Worm (Caenorhabditis elegans) whole organism, L4/young adult: ENCODE data around the gene C53A5.2.

Source experiments
- W03F9.2 ChIP-seq: fragments of 150-350 bp; optimal IDR thresholded peaks from 2 replicates; lab custom pipeline; 2014; ENCODE audit warnings: missing biosample characterization, missing genetic modification characterization
- him-1 ChIP-seq: sonication (generic microtip); optimal IDR thresholded peaks from 2 replicates; lab custom pipeline; 2016; ENCODE audit warnings: missing genotype, missing genetic modification reagents, missing genetic modification characterization, missing compliant biosample characterization

- TF ChIP-seq him-1 (no peak), W03F9.2 (no peak)
Observed at ce11 chrV:14518010-14518409, 5.0 kb downstream of the C53A5.2 start, which contains the start of gene R02D5.6.
